Fruit fly (Drosophila melanogaster): ENCODE data around the gene HDAC11.

The HDAC11 gene

DNA sequence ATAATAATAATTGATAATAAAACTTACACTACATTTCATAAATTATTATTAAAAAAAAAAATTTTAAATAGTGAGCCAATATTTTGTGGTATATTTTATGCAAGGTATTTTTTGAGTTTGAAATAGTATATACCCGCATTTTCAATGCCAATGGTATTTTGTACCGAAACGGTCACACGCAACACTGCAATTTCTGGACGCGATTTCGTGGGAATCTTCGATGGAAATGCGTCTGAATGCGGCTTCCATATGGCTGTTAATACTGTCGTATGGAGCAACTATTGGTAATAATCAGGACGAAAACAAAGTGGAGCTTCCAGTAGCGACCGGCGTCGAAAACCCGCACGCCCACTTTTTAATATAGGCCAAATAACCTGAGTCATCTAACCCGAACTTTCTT lies 4.6 kb downstream of the HDAC11 start, which contains the start of gene Nct (continued):
- TF ChIP-seq trem (tag; optimal IDR thresholded peaks at IDR 0.05) = peak; percentile 18
- peak; percentile 72 for TF ChIP-seq CG9797 (GFP tag; optimal IDR thresholded peaks at IDR 0.05)
- TF ChIP-seq pita (GFP tag; optimal IDR thresholded peaks at IDR 0.05) = no peak
- TF ChIP-seq corto (GFP tag; optimal IDR thresholded peaks at IDR 0.05) = no peak
- 0 out of 4 replicates have a peak, but pooled peaks have one; percentile 15 for TF ChIP-seq Dll (GFP tag; IDR thresholded peaks at IDR 0.05; ENCODE audit: partially characterized antibody)
- TF ChIP-seq bbx (GFP tag; IDR thresholded peaks at IDR 0.05; ENCODE audit: partially characterized antibody) = 0 out of 2 replicates have a peak, but pooled peaks have one; percentile 11
- peak; percentile 72 for TF ChIP-seq E2f2 (GFP tag; IDR thresholded peaks at IDR 0.05)
- no peak for TF ChIP-seq CG6683 (GFP tag; optimal IDR thresholded peaks at IDR 0.05)
- no peak for TF ChIP-seq CG10431 (GFP tag; optimal IDR thresholded peaks at IDR 0.05)
- TF ChIP-seq tio (GFP tag; optimal IDR thresholded peaks at IDR 0.05) = no peak
- TF ChIP-seq luna (GFP tag; optimal IDR thresholded peaks at IDR 0.05) = no peak
- TF ChIP-seq Stat92E (GFP tag; optimal IDR thresholded peaks at IDR 0.05) = peak in 1 of 3 experiments; percentile 22
- TF ChIP-seq MESR4 (GFP tag; optimal IDR thresholded peaks at IDR 0.05) = peak; percentile 68
- TF ChIP-seq ftz-f1 (GFP tag; optimal IDR thresholded peaks at IDR 0.05) = peak; percentile 0
- no peak for TF ChIP-seq CG5180 (GFP tag; optimal IDR thresholded peaks at IDR 0.05)
- TF ChIP-seq Hmx (GFP tag; optimal IDR thresholded peaks at IDR 0.05) = no peak
- no peak for TF ChIP-seq CG17186 (GFP tag; optimal IDR thresholded peaks at IDR 0.05)
- TF ChIP-seq CG4617 (GFP tag; optimal IDR thresholded peaks at IDR 0.05; ENCODE audit: borderline replicate concordance) = peak; percentile 51
- TF ChIP-seq MBD-R2 (GFP tag; IDR thresholded peaks at IDR 0.05) = peak; percentile 71; the same call in 1 of the 2 replicates
- TF ChIP-seq YL-1 (GFP tag; optimal IDR thresholded peaks at IDR 0.05) = peak; percentile 43
- TF ChIP-seq tin (GFP tag; optimal IDR thresholded peaks at IDR 0.05) = no peak

DNA sequence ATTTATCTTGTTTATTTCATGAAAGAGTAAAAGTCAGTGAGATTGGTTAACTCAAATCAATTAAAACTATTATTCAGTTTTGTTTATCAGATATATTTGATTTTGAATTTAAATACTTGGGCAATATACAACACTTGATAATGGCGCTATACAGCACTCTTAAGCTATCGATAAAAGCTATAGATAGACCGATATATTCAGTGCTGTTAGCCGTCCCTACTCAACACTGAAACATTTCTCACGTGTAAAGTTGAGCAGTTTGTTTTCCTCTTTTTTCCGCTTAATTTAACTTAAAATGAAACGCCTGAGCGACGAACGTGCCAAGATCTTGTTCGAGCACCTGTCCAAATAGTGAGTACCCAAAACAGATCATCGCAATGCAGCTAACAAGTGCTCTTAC lies 5.6 kb downstream of the HDAC11 start, which contains the start of gene CG7006:
TSS of gene CG7006 (plus strand) at position 208 of the 400 bp plus-strand sequence.
- TF ChIP-seq klu (GFP tag; IDR thresholded peaks at IDR 0.05) (peak; percentile 62; the same call in 1 of the 2 replicates), Oaz (GFP tag; IDR thresholded peaks at IDR 0.05) (no peak), CG1647 (GFP tag; optimal IDR thresholded peaks at IDR 0.05) (peak; percentile 86), slou (GFP tag; optimal IDR thresholded peaks at IDR 0.05) (peak; percentile 67), Tbp (GFP tag; optimal IDR thresholded peaks at IDR 0.05) (no peak), dmrt11E (tag; optimal IDR thresholded peaks at IDR 0.05) (peak; percentile 55), disco-r (GFP tag; optimal IDR thresholded peaks at IDR 0.05) (peak; percentile 34), Dip3 (GFP tag; optimal IDR thresholded peaks at IDR 0.05) (peak; percentile 75), CG7556 (GFP tag; optimal IDR thresholded peaks at IDR 0.05) (peak; percentile 52), esg (GFP tag; conservative IDR thresholded peaks at IDR 0.05) (no peak), HLH54F (GFP tag; optimal IDR thresholded peaks at IDR 0.05) (peak; percentile 87), CG31388 (GFP tag; optimal IDR thresholded peaks at IDR 0.05) (peak; percentile 1), CG12219 (GFP tag; optimal IDR thresholded peaks at IDR 0.05) (no peak), CG17361 (GFP tag; IDR thresholded peaks at IDR 0.05) (peak; percentile 60; the same call in 2 of the 3 replicates), Sox102F (GFP tag; optimal IDR thresholded peaks at IDR 0.05) (no peak), CrebB (tag; optimal IDR thresholded peaks at IDR 0.05) (peak; percentile 2), CG12299 (tag; optimal IDR thresholded peaks at IDR 0.05) (no peak), E2f1 (GFP tag; IDR thresholded peaks at IDR 0.05) (0 out of 2 replicates have a peak, but pooled peaks have one; percentile 42), her (GFP tag; optimal IDR thresholded peaks at IDR 0.05) (peak; percentile 75), CkIIα-i1 (GFP tag; IDR thresholded peaks at IDR 0.05) (no peak), Chrac-16 (GFP tag; optimal IDR thresholded peaks at IDR 0.05) (peak; percentile 70), CG6765 (GFP tag; optimal IDR thresholded peaks at IDR 0.05) (no peak), CG3281 (GFP tag; optimal IDR thresholded peaks at IDR 0.05) (no peak), pb (GFP tag; optimal IDR thresholded peaks at IDR 0.05) (peak; percentile 44), Fer1 (GFP tag; optimal IDR thresholded peaks at IDR 0.05) (no peak), Sox100B (GFP tag; optimal IDR thresholded peaks at IDR 0.05) (no peak), mld (GFP tag; IDR thresholded peaks at IDR 0.05; ENCODE audit: partially characterized antibody) (peak; percentile 50; the same call in 1 of the 3 replicates), zf30C (GFP tag; optimal IDR thresholded peaks at IDR 0.05) (no peak), CG12155 (GFP tag; optimal IDR thresholded peaks at IDR 0.05) (peak; percentile 85), Gug (GFP tag; IDR thresholded peaks at IDR 0.05) (no peak; the same call in 2 of the 4 replicates)
